Worm (Caenorhabditis elegans) whole organism, L4 larva: ENCODE data around the gene T05C12.1.

ENCODE experiments used
- F26F4.8 ChIP-seq: fragments of 200-800 bp; sonication (Bioruptor generic); conservative IDR thresholded peaks from 2 replicates; pipeline ENCODE4 v1.3.6; 2022; ENCODE audit warnings: missing genetic modification characterization, missing compliant biosample characterization
- F44E2.7 ChIP-seq: fragments of 200-800 bp; sonication (Bioruptor generic); IDR thresholded peaks from 2 replicates; pipeline ENCODE4 v2.1.2; 2022; ENCODE audit warnings: missing genetic modification characterization, missing compliant biosample characterization
- T20F7.1 ChIP-seq: fragments of 200-800 bp; sonication (Bioruptor generic); optimal IDR thresholded peaks from 2 replicates; lab custom pipeline; 2018; ENCODE audit warnings: mild to moderate bottlenecking, missing genetic modification characterization, missing compliant biosample characterization
- Y105C5A.15 ChIP-seq: fragments of 200-800 bp; sonication (Bioruptor generic); IDR thresholded peaks from 2 replicates; pipeline ENCODE4 v1.3.6; 2022; ENCODE audit warnings: missing genetic modification characterization, missing compliant biosample characterization
- Y75B8A.6 ChIP-seq: fragments of 200-800 bp; sonication (Bioruptor generic); IDR thresholded peaks from 2 replicates; pipeline ENCODE4 v1.3.6; 2022; ENCODE audit warnings: missing genetic modification reagents, missing genetic modification characterization, missing compliant biosample characterization
- aha-1 ChIP-seq: fragments of 150-350 bp; peaks from one replicate; lab custom pipeline; 2014; ENCODE audit warnings: missing biosample characterization, missing genetic modification characterization
- attf-4 ChIP-seq: sonication (generic microtip); optimal IDR thresholded peaks from 3 replicates; lab custom pipeline; 2017; ENCODE audit warnings: missing biosample characterization, missing genetic modification characterization
- ceh-20 ChIP-seq: fragments of 200-800 bp; sonication (Bioruptor generic); IDR thresholded peaks from 2 replicates; pipeline ENCODE4 v1.3.6; 2022; ENCODE audit warnings: missing genetic modification reagents, missing genetic modification characterization, missing compliant biosample characterization
- ceh-32 ChIP-seq: sonication (generic microtip); optimal IDR thresholded peaks from 2 replicates; lab custom pipeline; 2016; ENCODE audit warnings: mild to moderate bottlenecking, missing genetic modification characterization, missing compliant biosample characterization; ENCODE audit not compliant: poor library complexity
- ces-1 ChIP-seq: fragments of 150-350 bp; sonication (generic microtip); optimal IDR thresholded peaks from 4 replicates; lab custom pipeline; 2014; ENCODE audit warnings: missing biosample characterization, missing genetic modification reagents, missing genetic modification characterization
- cey-2 ChIP-seq: sonication (generic microtip); optimal IDR thresholded peaks from 3 replicates; lab custom pipeline; 2017; ENCODE audit warnings: missing genetic modification characterization, mild to moderate bottlenecking, missing compliant biosample characterization, antibody characterized with exemption, borderline replicate concordance; ENCODE audit not compliant: insufficient read depth
- daf-19 ChIP-seq: fragments of 200-800 bp; sonication (Bioruptor generic); conservative IDR thresholded peaks from 2 replicates; pipeline ENCODE4 v1.3.6; 2022; ENCODE audit warnings: missing genetic modification characterization, missing compliant biosample characterization
- dmd-8 ChIP-seq: fragments of 200-800 bp; sonication (Bioruptor generic); IDR thresholded peaks from 2 replicates; pipeline ENCODE4 v1.3.6; 2022; ENCODE audit warnings: missing genetic modification characterization, missing compliant biosample characterization
- duxl-1 ChIP-seq: sonication (generic microtip); optimal IDR thresholded peaks from 2 replicates; lab custom pipeline; 2016; ENCODE audit warnings: mild to moderate bottlenecking, missing genetic modification characterization, moderate library complexity, missing compliant biosample characterization; ENCODE audit not compliant: poor library complexity
- dve-1 ChIP-seq: sonication (generic microtip); optimal IDR thresholded peaks from 2 replicates; lab custom pipeline; 2017; ENCODE audit warnings: antibody characterized with exemption, mild to moderate bottlenecking, missing genetic modification characterization, missing compliant biosample characterization; ENCODE audit not compliant: insufficient read depth
- fkh-10 ChIP-seq: fragments of 150-350 bp; optimal IDR thresholded peaks from 2 replicates; lab custom pipeline; 2014; ENCODE audit warnings: missing biosample characterization, missing genetic modification reagents, missing genetic modification characterization
- fos-1 ChIP-seq: fragments of 150-350 bp; optimal IDR thresholded peaks from 2 replicates; lab custom pipeline; 2014; ENCODE audit warnings: missing biosample characterization, missing genetic modification characterization
- gei-8 ChIP-seq: fragments of 200-800 bp; sonication (Bioruptor generic); optimal IDR thresholded peaks from 2 replicates; lab custom pipeline; 2018; ENCODE audit warnings: mild to moderate bottlenecking, missing genetic modification characterization, missing compliant biosample characterization
- hlh-11 ChIP-seq: fragments of 200-800 bp; sonication (Bioruptor generic); optimal IDR thresholded peaks from 2 replicates; lab custom pipeline; 2018; ENCODE audit warnings: mild to moderate bottlenecking, missing genetic modification characterization, missing compliant biosample characterization
- hlh-30 ChIP-seq: sonication (generic microtip); optimal IDR thresholded peaks from 2 replicates; lab custom pipeline; 2017; ENCODE audit warnings: antibody characterized with exemption, mild to moderate bottlenecking, missing genetic modification characterization, missing compliant biosample characterization; ENCODE audit not compliant: insufficient read depth
- lin-1 ChIP-seq: fragments of 200-800 bp; sonication (Bioruptor generic); IDR thresholded peaks from 2 replicates; pipeline ENCODE4 v1.3.6; 2022; ENCODE audit warnings: missing genetic modification reagents, missing genetic modification characterization, missing compliant biosample characterization
- lin-13 ChIP-seq: fragments of 150-350 bp; optimal IDR thresholded peaks from 2 replicates; lab custom pipeline; 2014; ENCODE audit warnings: missing biosample characterization, missing genetic modification reagents, missing genetic modification characterization
- lin-15B ChIP-seq: fragments of 150-350 bp; sonication (generic microtip); optimal IDR thresholded peaks from 3 replicates; lab custom pipeline; 2014; ENCODE audit warnings: missing biosample characterization, missing genetic modification characterization
- lin-29 ChIP-seq: fragments of 200-800 bp; sonication (Bioruptor generic); IDR thresholded peaks from 2 replicates; pipeline ENCODE4 v1.3.6; 2022; ENCODE audit warnings: missing genetic modification reagents, missing genetic modification characterization, missing compliant biosample characterization
- lin-38 ChIP-seq: fragments of 200-800 bp; sonication (Bioruptor generic); IDR thresholded peaks from 2 replicates; pipeline ENCODE4 v1.3.6; 2022; ENCODE audit warnings: missing genetic modification reagents, missing genetic modification characterization, missing compliant biosample characterization
- lin-39 ChIP-seq: fragments of 150-350 bp; optimal IDR thresholded peaks from 2 replicates; lab custom pipeline; 2014; ENCODE audit warnings: missing biosample characterization, missing genetic modification reagents, missing genetic modification characterization
- lsy-2 ChIP-seq, 2 experiments: fragments of 150-350 bp in 1 of 2; sonication (generic microtip) in 1 of 2; optimal IDR thresholded peaks; 2 replicates each; lab custom pipeline; 2014 to 2017; ENCODE audit warnings: missing biosample characterization in 2 of 2, missing genetic modification characterization in 2 of 2
- madf-5 ChIP-seq, 2 experiments: fragments of 200-800 bp; sonication (Bioruptor generic); IDR thresholded peaks; 2 replicates each; pipeline ENCODE4 v1.3.6; 2022; ENCODE audit warnings: missing compliant biosample characterization in 2 of 2, missing genetic modification characterization in 2 of 2
- madf-9 ChIP-seq: fragments of 200-800 bp; sonication (Bioruptor generic); conservative IDR thresholded peaks from 2 replicates; pipeline ENCODE4 v1.3.6; 2022; ENCODE audit warnings: missing genetic modification reagents, missing genetic modification characterization, missing compliant biosample characterization
- mep-1 ChIP-seq: fragments of 150-350 bp; sonication (generic microtip); optimal IDR thresholded peaks from 3 replicates; lab custom pipeline; 2014; ENCODE audit warnings: missing biosample characterization, missing genetic modification characterization
- nhr-111 ChIP-seq: fragments of 200-800 bp; sonication (Bioruptor generic); optimal IDR thresholded peaks from 2 replicates; lab custom pipeline; 2018; ENCODE audit warnings: mild to moderate bottlenecking, missing genetic modification characterization, missing compliant biosample characterization
- nhr-25 ChIP-seq: sonication (generic microtip); optimal IDR thresholded peaks from 2 replicates; lab custom pipeline; 2017; ENCODE audit warnings: missing genetic modification characterization, mild to moderate bottlenecking, missing compliant biosample characterization, antibody characterized with exemption, moderate library complexity, borderline replicate concordance; ENCODE audit not compliant: insufficient read depth
- nhr-28 ChIP-seq: fragments of 150-350 bp; optimal IDR thresholded peaks from 2 replicates; lab custom pipeline; 2014; ENCODE audit warnings: missing biosample characterization, missing genetic modification characterization
- nhr-41 ChIP-seq: fragments of 200-800 bp; sonication (Bioruptor generic); IDR thresholded peaks from 2 replicates; pipeline ENCODE4 v1.3.6; 2022; ENCODE audit warnings: missing genetic modification reagents, missing genetic modification characterization, missing compliant biosample characterization
- nhr-48 ChIP-seq: sonication (generic microtip); optimal IDR thresholded peaks from 2 replicates; lab custom pipeline; 2016; ENCODE audit warnings: mild to moderate bottlenecking, missing genetic modification characterization, missing compliant biosample characterization
- nhr-77 ChIP-seq: fragments of 150-350 bp; optimal IDR thresholded peaks from 2 replicates; lab custom pipeline; 2014; ENCODE audit warnings: missing biosample characterization, missing genetic modification characterization
- pha-4 ChIP-seq, 2 experiments: fragments of 150-350 bp in 1 of 2; fragments of 200-800 bp in 1 of 2; sonication (Bioruptor generic) in 1 of 2; IDR thresholded peaks in 1 of 2; optimal IDR thresholded peaks in 1 of 2; 2 replicates each; pipeline versions ENCODE4 v1.3.6 to Lab custom; 2014 to 2022; ENCODE audit warnings: missing genetic modification characterization in 2 of 2, missing genetic modification reagents in 2 of 2, missing biosample characterization in 1 of 2, missing compliant biosample characterization in 1 of 2
- php-3 ChIP-seq: fragments of 200-800 bp; sonication (Bioruptor generic); IDR thresholded peaks from 2 replicates; pipeline ENCODE4 v1.3.6; 2022; ENCODE audit warnings: missing genetic modification reagents, missing genetic modification characterization, missing compliant biosample characterization
- set-16 ChIP-seq: fragments of 200-800 bp; sonication (Bioruptor generic); IDR thresholded peaks from 2 replicates; pipeline ENCODE4 v1.3.6; 2022; ENCODE audit warnings: missing genetic modification reagents, missing genetic modification characterization, missing compliant biosample characterization
- skn-1 ChIP-seq: fragments of 150-350 bp; optimal IDR thresholded peaks from 2 replicates; lab custom pipeline; 2014; ENCODE audit warnings: missing biosample characterization, missing genetic modification characterization
- snpc-4 ChIP-seq: fragments of 150-350 bp; optimal IDR thresholded peaks from 2 replicates; lab custom pipeline; 2014; ENCODE audit warnings: missing biosample characterization, missing genetic modification characterization
- spr-3 ChIP-seq: fragments of 200-800 bp; sonication (Bioruptor generic); optimal IDR thresholded peaks from 2 replicates; lab custom pipeline; 2018; ENCODE audit warnings: mild to moderate bottlenecking, missing genetic modification characterization, missing compliant biosample characterization
- unc-130 ChIP-seq: sonication (generic microtip); optimal IDR thresholded peaks from 2 replicates; lab custom pipeline; 2016; ENCODE audit warnings: missing genetic modification reagents, missing genetic modification characterization, missing compliant biosample characterization
- unc-39 ChIP-seq: sonication (generic microtip); optimal IDR thresholded peaks from 2 replicates; lab custom pipeline; 2017; ENCODE audit warnings: missing biosample characterization, missing genetic modification characterization
- unc-62 ChIP-seq, 3 experiments: fragments of 150-350 bp in 1 of 3; sonication (generic microtip); optimal IDR thresholded peaks in 2 of 3; peaks in 1 of 3; 1 replicate in 1 of 3; 2 replicates in 2 of 3; lab custom pipeline; 2014 to 2017; ENCODE audit warnings: missing biosample characterization in 3 of 3, missing genetic modification characterization in 3 of 3, missing genetic modification reagents in 3 of 3, missing genotype in 1 of 3
- zfp-2 ChIP-seq: sonication (generic microtip); optimal IDR thresholded peaks from 2 replicates; lab custom pipeline; 2016; ENCODE audit warnings: mild to moderate bottlenecking, missing genetic modification characterization, missing compliant biosample characterization
- zip-11 ChIP-seq: fragments of 200-800 bp; sonication (Bioruptor generic); IDR thresholded peaks from 2 replicates; pipeline ENCODE4 v1.3.6; 2022; ENCODE audit warnings: missing genetic modification characterization, missing compliant biosample characterization
- ztf-11 ChIP-seq: fragments of 150-350 bp; optimal IDR thresholded peaks from 2 replicates; lab custom pipeline; 2014; ENCODE audit warnings: missing biosample characterization, missing genetic modification characterization

Gene T05C12.1

DNA sequence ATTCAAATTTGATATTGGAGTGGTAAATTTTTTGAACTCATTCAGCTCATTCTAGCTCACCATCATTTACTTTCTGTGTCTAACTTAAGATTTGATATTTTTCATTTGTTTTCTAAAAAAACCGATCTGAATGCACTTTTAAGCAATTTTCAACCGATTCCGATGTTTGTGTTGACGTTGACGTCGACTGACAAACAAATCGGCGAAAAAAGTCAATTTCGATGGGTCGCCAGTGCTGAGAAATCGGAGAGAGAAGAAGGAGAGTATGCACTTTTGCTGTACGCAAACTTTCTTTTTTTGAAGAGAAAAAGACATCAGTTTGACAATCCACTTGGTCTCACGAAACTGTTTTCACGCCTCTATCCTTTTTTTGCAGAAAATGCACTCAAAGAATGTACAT is 48.0 kb upstream of the T05C12.1 start:
- TF ChIP-seq snpc-4 (tag; lab: Kevin White, UChicago) (no peak), aha-1 (tag; lab: Kevin White, UChicago) (peak; percentile 73), hlh-30 (tag; lab: Kevin White, UChicago) (no peak), nhr-111 (GFP tag; lab: Kevin White, UChicago) (no peak), ces-1 (no peak), gei-8 (GFP tag; lab: Kevin White, UChicago) (no peak), F44E2.7 (GFP tag; lab: Robert Waterston, UW) (no peak), nhr-25 (no peak), F26F4.8 (no peak), unc-62 (GFP tag; optimal IDR thresholded peaks at IDR 0.05 in 1 of 2; lab: Kevin White, UChicago) (peak in 1 of 2 experiments; percentile 83), unc-62 (tag; optimal IDR thresholded peaks at IDR 0.05; lab: Kevin White, UChicago) (no peak), lin-39 (tag; lab: Kevin White, UChicago) (no peak)
- TF ChIP-seq, all 104 proteins: peak for 2

DNA sequence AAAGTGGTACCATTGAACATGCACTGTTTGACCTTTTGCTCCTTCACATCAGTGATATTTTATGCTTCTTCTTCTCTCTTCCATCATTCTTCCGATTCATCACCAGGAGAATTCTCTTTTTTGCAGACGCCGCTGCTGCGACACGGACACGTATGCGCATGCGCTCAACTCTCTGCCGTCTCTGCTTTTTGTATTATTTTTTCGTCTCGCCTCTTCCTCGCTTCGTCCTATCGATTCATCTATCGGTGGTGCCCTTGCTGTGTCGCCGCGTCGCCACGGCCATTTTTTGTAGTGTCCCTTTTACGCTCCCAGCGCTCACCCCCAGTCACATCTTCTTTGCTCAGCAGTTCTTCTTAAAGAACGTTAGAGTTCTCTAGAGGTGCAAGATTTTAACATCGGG is 47.3 kb upstream of the T05C12.1 start:
- no peak for TF ChIP-seq unc-62 (GFP tag; optimal IDR thresholded peaks at IDR 0.05 in 1 of 2; lab: Kevin White, UChicago)
- no peak for TF ChIP-seq unc-62 (tag; optimal IDR thresholded peaks at IDR 0.05; lab: Kevin White, UChicago)
- no peak for TF ChIP-seq ceh-32 (tag; lab: Kevin White, UChicago)
- TF ChIP-seq lin-15B = no peak
- peak; percentile 20 for TF ChIP-seq fkh-10 (GFP tag; lab: Kevin White, UChicago)
- TF ChIP-seq unc-39 (tag; lab: Kevin White, UChicago) = no peak
- TF ChIP-seq skn-1 (tag; lab: Kevin White, UChicago) = no peak
- no peak for TF ChIP-seq Y75B8A.6 (GFP tag; lab: Robert Waterston, UW)
- TF ChIP-seq madf-5 (GFP tag; IDR thresholded peaks at IDR 0.05; lab: Robert Waterston, UW) = no peak
- no peak for TF ChIP-seq unc-130 (GFP tag; lab: Kevin White, UChicago)
- TF ChIP-seq duxl-1 (tag; lab: Kevin White, UChicago) = no peak
- TF ChIP-seq zip-11 (GFP tag; lab: Robert Waterston, UW) = no peak
- TF ChIP-seq F26F4.8 = no peak
- no peak for TF ChIP-seq set-16
- TF ChIP-seq T20F7.1 (GFP tag; lab: Kevin White, UChicago) = no peak
- peak; percentile 47 for TF ChIP-seq dve-1 (tag; lab: Kevin White, UChicago)
- no peak for TF ChIP-seq php-3 (GFP tag; lab: Robert Waterston, UW)
- TF ChIP-seq snpc-4 (tag; lab: Kevin White, UChicago) = no peak
- no peak for TF ChIP-seq ztf-11
- no peak for TF ChIP-seq spr-3
- no peak for TF ChIP-seq zfp-2
- TF ChIP-seq attf-4 (tag; lab: Kevin White, UChicago) = no peak
- no peak for TF ChIP-seq nhr-48
- TF ChIP-seq hlh-11 (tag; lab: Kevin White, UChicago) = peak; percentile 69
- TF ChIP-seq lin-38 (GFP tag; lab: Robert Waterston, UW) = peak; percentile 54
- 0 out of 2 replicates have a peak, but pooled peaks have one; percentile 42 for TF ChIP-seq pha-4 (GFP tag; IDR thresholded peaks at IDR 0.05; lab: Robert Waterston, UW)
- no peak for TF ChIP-seq pha-4 (tag; optimal IDR thresholded peaks at IDR 0.05; lab: Kevin White, UChicago)
- TF ChIP-seq lin-13 (GFP tag; lab: Kevin White, UChicago) = no peak
- peak; percentile 64 for TF ChIP-seq mep-1 (tag; lab: Kevin White, UChicago)
- TF ChIP-seq ceh-20 (GFP tag; lab: Robert Waterston, UW) = 0 out of 2 replicates have a peak, but pooled peaks have one; percentile 29
- TF ChIP-seq daf-19 (GFP tag; lab: Robert Waterston, UW) = no peak
- no peak for TF ChIP-seq lin-29 (GFP tag; lab: Robert Waterston, UW)
- peak; percentile 59 to 75 for TF ChIP-seq lsy-2 (tag; optimal IDR thresholded peaks at IDR 0.05; lab: Kevin White, UChicago)
- TF ChIP-seq nhr-41 = no peak
- TF ChIP-seq nhr-28 (tag; lab: Kevin White, UChicago) = peak; percentile 58
- TF ChIP-seq cey-2 = no peak
- TF ChIP-seq Y105C5A.15 (GFP tag; lab: Robert Waterston, UW) = no peak
- no peak for TF ChIP-seq madf-9 (GFP tag; lab: Robert Waterston, UW)
- TF ChIP-seq nhr-77 (tag; lab: Kevin White, UChicago) = no peak
- no peak for TF ChIP-seq fos-1 (tag; lab: Kevin White, UChicago)
- no peak for TF ChIP-seq dmd-8
- TF ChIP-seq nhr-111 (GFP tag; lab: Kevin White, UChicago) = no peak
- no peak for TF ChIP-seq lin-1 (GFP tag; lab: Robert Waterston, UW)
